Fruit fly (Drosophila melanogaster) whole organism, embryonic: ENCODE data around the gene RpL23A.

Source experiments
- Bdp1 ChIP-seq: fragments of 200-800 bp; sonication (Bioruptor generic); optimal IDR thresholded peaks from 3 replicates; lab custom pipeline; 2016; ENCODE audit warnings: missing biosample characterization, missing genetic modification characterization
- Blimp-1 ChIP-seq: fragments of 200-800 bp; sonication (Bioruptor generic); optimal IDR thresholded peaks from 3 replicates; lab custom pipeline; 2018; ENCODE audit warnings: missing biosample characterization, missing genetic modification characterization, mild to moderate bottlenecking, moderate library complexity, missing genetic modification reagents
- CG10274 ChIP-seq: fragments of 200-800 bp; sonication (Bioruptor generic); optimal IDR thresholded peaks from 3 replicates; lab custom pipeline; 2017; ENCODE audit warnings: missing biosample characterization, mild to moderate bottlenecking, missing genetic modification characterization
- CG12219 ChIP-seq: fragments of 200-800 bp; sonication (Bioruptor generic); optimal IDR thresholded peaks from 3 replicates; lab custom pipeline; 2018; ENCODE audit warnings: missing biosample characterization, mild to moderate bottlenecking, missing genetic modification characterization
- CG14014 ChIP-seq: fragments of 200-800 bp; sonication (Bioruptor generic); IDR thresholded peaks from 2 replicates; pipeline ENCODE4 v1.3.6; 2022; ENCODE audit warnings: missing biosample characterization, missing genetic modification characterization
- CG14860 ChIP-seq: fragments of 200-800 bp; sonication (Bioruptor generic); IDR thresholded peaks from 3 replicates; pipeline ENCODE4 v1.3.6; 2022; ENCODE audit warnings: missing biosample characterization, missing genetic modification characterization; ENCODE audit not compliant: partially characterized antibody
- CG17385 ChIP-seq: fragments of 200-800 bp; sonication (Bioruptor generic); optimal IDR thresholded peaks from 3 replicates; lab custom pipeline; 2018; ENCODE audit warnings: missing biosample characterization, mild to moderate bottlenecking, missing genetic modification characterization
- CG18262 ChIP-seq: fragments of 200-800 bp; optimal IDR thresholded peaks from 3 replicates; lab custom pipeline; 2019; ENCODE audit warnings: missing biosample characterization, mild to moderate bottlenecking, missing genetic modification characterization, moderate library complexity
- CG18764 ChIP-seq: fragments of 200-800 bp; sonication (Bioruptor generic); optimal IDR thresholded peaks from 3 replicates; lab custom pipeline; 2016; ENCODE audit warnings: missing biosample characterization, missing genetic modification characterization
- CG2120 ChIP-seq: fragments of 200-800 bp; sonication (Bioruptor generic); optimal IDR thresholded peaks from 3 replicates; lab custom pipeline; 2016; ENCODE audit warnings: missing biosample characterization, missing genetic modification characterization
- CG30020 ChIP-seq: fragments of 200-800 bp; optimal IDR thresholded peaks from 2 replicates; lab custom pipeline; 2019; ENCODE audit warnings: missing biosample characterization, mild to moderate bottlenecking, missing genetic modification characterization, moderate library complexity
- CG3847 ChIP-seq: fragments of 200-800 bp; sonication (Bioruptor generic); IDR thresholded peaks from 2 replicates; pipeline ENCODE4 v1.3.6; 2022; ENCODE audit warnings: missing biosample characterization, missing genetic modification characterization
- CG4617 ChIP-seq: fragments of 200-800 bp; sonication (Bioruptor generic); optimal IDR thresholded peaks from 3 replicates; lab custom pipeline; 2016; ENCODE audit warnings: missing biosample characterization, missing genetic modification characterization, borderline replicate concordance
- CG4730 ChIP-seq: fragments of 200-800 bp; sonication (Bioruptor generic); IDR thresholded peaks from 2 replicates; pipeline ENCODE4 v1.3.6; 2022; ENCODE audit warnings: missing biosample characterization, missing genetic modification characterization
- CG4854 ChIP-seq: fragments of 200-800 bp; sonication (Bioruptor generic); optimal IDR thresholded peaks from 2 replicates; lab custom pipeline; 2016; ENCODE audit warnings: missing biosample characterization, missing genetic modification characterization, inconsistent platforms
- CG6689 ChIP-seq: fragments of 200-800 bp; sonication (Bioruptor generic); IDR thresholded peaks from 2 replicates; pipeline ENCODE4 v1.3.6; 2022; ENCODE audit warnings: missing biosample characterization, missing genetic modification characterization
- CG6791 ChIP-seq: fragments of 200-800 bp; sonication (Bioruptor generic); IDR thresholded peaks from 3 replicates; pipeline ENCODE4 v1.3.6; 2022; ENCODE audit warnings: missing biosample characterization, missing genetic modification characterization; ENCODE audit not compliant: partially characterized antibody
- CkIIα-i1 ChIP-seq: fragments of 200-800 bp; sonication (Bioruptor generic); IDR thresholded peaks from 2 replicates; pipeline ENCODE4 v1.3.6; 2022; ENCODE audit warnings: missing biosample characterization, missing genetic modification characterization
- Doc3 ChIP-seq: fragments of 200-800 bp; sonication (Bioruptor generic); IDR thresholded peaks from 3 replicates; pipeline ENCODE4 v1.3.6; 2022; ENCODE audit warnings: missing biosample characterization, missing genetic modification characterization; ENCODE audit not compliant: partially characterized antibody
- Drgx ChIP-seq: fragments of 200-800 bp; sonication (Bioruptor generic); IDR thresholded peaks from 2 replicates; pipeline ENCODE4 v1.3.6; 2022; ENCODE audit warnings: missing biosample characterization, missing genetic modification characterization
- Hr51 ChIP-seq, 2 experiments: fragments of 200-800 bp; sonication (Bioruptor generic); optimal IDR thresholded peaks; 2 replicates in 1 of 2; 3 replicates in 1 of 2; lab custom pipeline; 2016 to 2018; ENCODE audit warnings: missing biosample characterization in 2 of 2, missing genetic modification characterization in 2 of 2, mild to moderate bottlenecking in 1 of 2, moderate library complexity in 1 of 2
- MESR4 ChIP-seq: fragments of 200-800 bp; sonication (Bioruptor generic); optimal IDR thresholded peaks from 2 replicates; lab custom pipeline; 2018; ENCODE audit warnings: missing biosample characterization, mild to moderate bottlenecking, missing genetic modification characterization, moderate library complexity
- Med ChIP-seq: fragments of 200-800 bp; sonication (Bioruptor generic); peaks from one replicate; lab custom pipeline; 2016; ENCODE audit warnings: missing biosample characterization, missing genetic modification characterization, mild to moderate bottlenecking, inconsistent platforms, moderate library complexity
- Nf-YB ChIP-seq: fragments of 200-800 bp; sonication (Bioruptor generic); optimal IDR thresholded peaks from 3 replicates; lab custom pipeline; 2019; ENCODE audit warnings: missing biosample characterization, mild to moderate bottlenecking, missing genetic modification characterization, moderate library complexity
- NfI ChIP-seq: fragments of 200-800 bp; sonication (Bioruptor generic); optimal IDR thresholded peaks from 3 replicates; lab custom pipeline; 2018; ENCODE audit warnings: missing biosample characterization, mild to moderate bottlenecking, missing genetic modification characterization, moderate library complexity
- Ravus ChIP-seq: fragments of 200-800 bp; sonication (Bioruptor generic); IDR thresholded peaks from 2 replicates; pipeline ENCODE4 v1.3.6; 2022; ENCODE audit warnings: missing biosample characterization, missing genetic modification characterization
- Scr ChIP-seq: fragments of 200-800 bp; sonication (Bioruptor generic); IDR thresholded peaks from 2 replicates; pipeline ENCODE4 v1.3.6; 2022; ENCODE audit warnings: missing biosample characterization, missing genetic modification characterization; ENCODE audit not compliant: partially characterized antibody
- Sry-δ ChIP-seq: fragments of 200-800 bp; sonication (Bioruptor generic); optimal IDR thresholded peaks from 2 replicates; lab custom pipeline; 2016; ENCODE audit warnings: missing biosample characterization, missing genetic modification characterization
- Ssrp ChIP-seq: fragments of 200-800 bp; sonication (Bioruptor generic); optimal IDR thresholded peaks from 2 replicates; lab custom pipeline; 2018; ENCODE audit warnings: missing biosample characterization, mild to moderate bottlenecking, missing genetic modification characterization, moderate library complexity
- al ChIP-seq: fragments of 200-800 bp; sonication (Bioruptor generic); IDR thresholded peaks from 2 replicates; pipeline ENCODE4 v1.3.6; 2022; ENCODE audit warnings: missing biosample characterization, missing genetic modification characterization
- bbx ChIP-seq: fragments of 200-800 bp; sonication (Bioruptor generic); IDR thresholded peaks from 2 replicates; pipeline ENCODE4 v1.3.6; 2022; ENCODE audit warnings: missing biosample characterization, missing genetic modification characterization; ENCODE audit not compliant: partially characterized antibody
- chn ChIP-seq: fragments of 200-800 bp; sonication (Bioruptor generic); optimal IDR thresholded peaks from 2 replicates; lab custom pipeline; 2016; ENCODE audit warnings: missing biosample characterization, missing genetic modification characterization
- crp ChIP-seq, 2 experiments: fragments of 200-800 bp; sonication (Bioruptor generic); optimal IDR thresholded peaks; 2 replicates in 1 of 2; 3 replicates in 1 of 2; lab custom pipeline; 2017; ENCODE audit warnings: missing biosample characterization in 2 of 2, missing genetic modification characterization in 2 of 2, mild to moderate bottlenecking in 1 of 2, moderate library complexity in 1 of 2
- danr ChIP-seq: fragments of 200-800 bp; sonication (Bioruptor generic); IDR thresholded peaks from 2 replicates; pipeline ENCODE4 v1.3.6; 2022; ENCODE audit warnings: missing biosample characterization, missing genetic modification characterization
- dpn ChIP-seq, 2 experiments: fragments of 200-800 bp; sonication (Bioruptor generic); optimal IDR thresholded peaks; 3 replicates each; lab custom pipeline; 2016; ENCODE audit warnings: missing biosample characterization in 2 of 2, missing genetic modification characterization in 2 of 2
- fru ChIP-seq: fragments of >200 bp; optimal IDR thresholded peaks from 2 replicates; lab custom pipeline; 2017
- hb ChIP-seq: fragments of 200-800 bp; sonication (Bioruptor generic); IDR thresholded peaks from 3 replicates; pipeline ENCODE4 v1.3.6; 2022; ENCODE audit warnings: missing biosample characterization, missing genetic modification characterization; ENCODE audit not compliant: partially characterized antibody
- lab ChIP-seq: fragments of 200-800 bp; sonication (Bioruptor generic); optimal IDR thresholded peaks from 3 replicates; lab custom pipeline; 2017; ENCODE audit warnings: missing biosample characterization, missing genetic modification characterization, mild to moderate bottlenecking, moderate library complexity, missing genetic modification reagents
- nau ChIP-seq: fragments of 200-800 bp; sonication (Bioruptor generic); optimal IDR thresholded peaks from 3 replicates; lab custom pipeline; 2017; ENCODE audit warnings: missing biosample characterization, mild to moderate bottlenecking, missing genetic modification characterization, missing genetic modification reagents
- nom ChIP-seq: fragments of 200-800 bp; sonication (Bioruptor generic); optimal IDR thresholded peaks from 2 replicates; lab custom pipeline; 2017; ENCODE audit warnings: missing biosample characterization, missing genetic modification characterization, mild to moderate bottlenecking, moderate library complexity, missing genetic modification reagents
- pfk ChIP-seq: fragments of 200-800 bp; sonication (Bioruptor generic); optimal IDR thresholded peaks from 2 replicates; lab custom pipeline; 2018; ENCODE audit warnings: missing biosample characterization, mild to moderate bottlenecking, missing genetic modification characterization, moderate library complexity
- pho ChIP-seq: fragments of 200-800 bp; sonication (Bioruptor generic); optimal IDR thresholded peaks from 2 replicates; lab custom pipeline; 2016; ENCODE audit warnings: missing biosample characterization, missing genetic modification characterization
- run ChIP-seq: fragments of 200-800 bp; sonication (Bioruptor generic); optimal IDR thresholded peaks from 3 replicates; lab custom pipeline; 2018; ENCODE audit warnings: missing biosample characterization, mild to moderate bottlenecking, missing genetic modification characterization
- salm ChIP-seq: fragments of 200-800 bp; sonication (Bioruptor generic); optimal IDR thresholded peaks from 2 replicates; lab custom pipeline; 2018; ENCODE audit warnings: missing biosample characterization, mild to moderate bottlenecking, missing genetic modification characterization
- so ChIP-seq: fragments of 200-800 bp; sonication (Bioruptor generic); IDR thresholded peaks from 3 replicates; pipeline ENCODE4 v1.3.6; 2022; ENCODE audit warnings: missing biosample characterization, missing genetic modification characterization
- tin ChIP-seq: fragments of 200-800 bp; sonication (Bioruptor generic); optimal IDR thresholded peaks from 3 replicates; lab custom pipeline; 2016; ENCODE audit warnings: missing biosample characterization, missing genetic modification characterization
- usp ChIP-seq: fragments of >200 bp; optimal IDR thresholded peaks from 2 replicates; lab custom pipeline; 2017; ENCODE audit warnings: missing biosample characterization, missing genetic modification characterization
- vvl ChIP-seq: fragments of 200-800 bp; sonication (Bioruptor generic); IDR thresholded peaks from 2 replicates; pipeline ENCODE4 v1.3.6; 2022; ENCODE audit warnings: missing biosample characterization, missing genetic modification characterization
- zf30C ChIP-seq: fragments of 200-800 bp; sonication (Bioruptor generic); optimal IDR thresholded peaks from 3 replicates; lab custom pipeline; 2018; ENCODE audit warnings: missing biosample characterization, mild to moderate bottlenecking, missing genetic modification characterization

Gene RpL23A

DNA sequence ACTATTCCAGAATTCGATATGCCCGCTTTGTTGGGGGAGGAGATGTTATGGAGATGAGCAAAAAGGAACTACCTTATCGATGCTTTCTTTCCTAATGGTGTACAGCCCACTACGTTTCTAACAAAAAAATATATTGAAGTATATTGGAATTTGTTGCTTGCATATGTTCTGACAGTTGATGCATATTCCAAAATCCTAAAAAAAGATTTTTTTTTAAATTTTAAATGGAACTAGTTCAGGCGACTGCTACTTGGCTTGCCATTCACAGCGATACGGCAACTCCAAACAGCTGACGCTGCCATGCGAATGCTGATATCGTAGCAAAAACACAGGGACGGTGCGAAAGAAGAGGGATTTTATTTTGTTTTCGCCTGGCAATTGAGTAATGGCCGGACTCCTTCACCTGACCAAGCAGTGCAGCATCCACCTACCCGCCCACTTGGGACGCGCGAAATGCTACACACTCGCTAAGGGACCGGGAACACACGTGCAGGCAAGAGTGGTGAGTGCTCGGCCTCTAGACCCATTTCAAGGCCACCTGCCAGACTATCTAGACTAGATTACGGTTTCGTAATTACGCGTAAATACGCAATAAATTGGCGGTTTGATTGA lies 50.2 kb downstream of the RpL23A start, which contains the start of the genes CG13926, ABCB7 and CG33230 (continued):
- no peak for TF ChIP-seq salm (tag; lab: Kevin White, UChicago)
- TF ChIP-seq Doc3 (GFP tag; lab: Robert Waterston, UW), result 0 out of 3 replicates have a peak, but pooled peaks have one; percentile 39
- TF ChIP-seq CkIIα-i1 (GFP tag; lab: Robert Waterston, UW), result no peak
- TF ChIP-seq Nf-YB (GFP tag; lab: Kevin White, UChicago), result no peak
- no peak for TF ChIP-seq hb (GFP tag; lab: Robert Waterston, UW)
- TF ChIP-seq pho (GFP tag; lab: Kevin White, UChicago), result no peak
- no peak for TF ChIP-seq nau
- TF ChIP-seq Bdp1 (GFP tag; lab: Kevin White, UChicago), result peak; percentile 13
- TF ChIP-seq CG4730 (GFP tag; lab: Robert Waterston, UW), result no peak
- no peak for TF ChIP-seq fru
- TF ChIP-seq CG18262 (tag; lab: Kevin White, UChicago), result no peak
- TF ChIP-seq al (GFP tag; lab: Robert Waterston, UW), result no peak
- no peak for TF ChIP-seq nom (GFP tag; lab: Kevin White, UChicago)
- TF ChIP-seq danr, result no peak
- TF ChIP-seq lab (GFP tag; lab: Kevin White, UChicago), result peak; percentile 31
- no peak for TF ChIP-seq CG30020
- peak; percentile 54 for TF ChIP-seq Scr
- peak; percentile 6 to 23 for TF ChIP-seq dpn (GFP tag; optimal IDR thresholded peaks at IDR 0.05; lab: Kevin White, UChicago)
- no peak for TF ChIP-seq CG18764
- TF ChIP-seq CG14860, result no peak
- no peak for TF ChIP-seq CG12219 (GFP tag; lab: Kevin White, UChicago)
- peak; percentile 71 for TF ChIP-seq CG4617 (GFP tag; lab: Kevin White, UChicago)
- TF ChIP-seq Sry-δ (GFP tag; lab: Kevin White, UChicago), result peak; percentile 43
- no peak for TF ChIP-seq CG4854 (GFP tag; lab: Kevin White, UChicago)
- peak; percentile 95 for TF ChIP-seq CG10274
- 0 out of 2 replicates have a peak, but pooled peaks have one; percentile 12 for TF ChIP-seq Drgx (GFP tag; lab: Robert Waterston, UW)
- TF ChIP-seq CG6791, result no peak
- TF ChIP-seq CG2120 (GFP tag; lab: Kevin White, UChicago), result peak; percentile 71
- TF ChIP-seq vvl (GFP tag; lab: Robert Waterston, UW), result peak; percentile 32; the same call in 1 of the 2 replicates
- no peak for TF ChIP-seq chn (GFP tag; lab: Kevin White, UChicago)
- TF ChIP-seq CG3847, result peak; percentile 38; the same call in 1 of the 2 replicates
- TF ChIP-seq pfk, result no peak
- no peak for TF ChIP-seq usp (GFP tag; lab: Kevin White, UChicago)
- TF ChIP-seq tin, result peak; percentile 23
- TF ChIP-seq Blimp-1 (GFP tag; lab: Kevin White, UChicago), result no peak
- no peak for TF ChIP-seq Hr51 (GFP tag; optimal IDR thresholded peaks at IDR 0.05; lab: Kevin White, UChicago)
- TF ChIP-seq crp (GFP tag; optimal IDR thresholded peaks at IDR 0.05; lab: Kevin White, UChicago), result peak; percentile 34 to 92
- TF ChIP-seq bbx (GFP tag; lab: Robert Waterston, UW), result 0 out of 2 replicates have a peak, but pooled peaks have one; percentile 2
- TF ChIP-seq MESR4, result peak; percentile 54
- peak; percentile 16 for TF ChIP-seq NfI (GFP tag; lab: Kevin White, UChicago)
- TF ChIP-seq so, result no peak
- no peak for TF ChIP-seq Ravus (GFP tag; lab: Robert Waterston, UW)
- no peak for TF ChIP-seq CG6689 (GFP tag; lab: Robert Waterston, UW)
- no peak for TF ChIP-seq zf30C (GFP tag; lab: Kevin White, UChicago)
- TF ChIP-seq CG17385 (GFP tag; lab: Kevin White, UChicago), result no peak
- no peak for TF ChIP-seq CG14014 (GFP tag; lab: Robert Waterston, UW)
- no peak for TF ChIP-seq Ssrp (tag; lab: Kevin White, UChicago)
- no peak for TF ChIP-seq run (tag; lab: Kevin White, UChicago)
- TF ChIP-seq Med (GFP tag; lab: Kevin White, UChicago), result peak; percentile 92
